Fruit fly (Drosophila melanogaster) whole organism, larva: ENCODE measurements around the gene Ugt37B1.

Experiments
- noc ChIP-seq: fragments of 200-800 bp; sonication (Bioruptor generic); optimal IDR thresholded peaks from 3 replicates; lab custom pipeline; 2019; ENCODE audit warnings: missing biosample characterization, mild to moderate bottlenecking, missing genetic modification characterization, moderate library complexity

Ugt37B1 gene

DNA sequence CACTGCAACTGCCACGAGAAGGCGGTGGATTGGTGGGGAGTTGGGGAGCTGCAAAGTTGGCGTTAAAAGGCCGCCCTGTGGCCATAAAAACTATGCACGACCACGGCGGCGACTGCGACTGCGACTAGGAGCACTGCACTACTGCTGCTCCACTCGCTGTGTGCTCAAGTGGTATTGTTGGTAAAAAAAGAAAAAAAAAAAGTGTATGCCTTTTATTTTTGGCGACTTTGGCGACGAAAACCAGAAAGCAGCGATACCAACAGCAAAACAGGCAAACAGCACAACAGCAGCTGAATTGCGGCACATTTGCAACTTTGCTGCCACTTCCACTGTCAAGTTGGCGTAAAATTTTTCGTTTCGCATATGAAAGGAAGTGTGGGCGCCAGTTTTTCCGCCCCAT, 46.5 kb downstream of the Ugt37B1 start:
- no peak for TF ChIP-seq noc

DNA sequence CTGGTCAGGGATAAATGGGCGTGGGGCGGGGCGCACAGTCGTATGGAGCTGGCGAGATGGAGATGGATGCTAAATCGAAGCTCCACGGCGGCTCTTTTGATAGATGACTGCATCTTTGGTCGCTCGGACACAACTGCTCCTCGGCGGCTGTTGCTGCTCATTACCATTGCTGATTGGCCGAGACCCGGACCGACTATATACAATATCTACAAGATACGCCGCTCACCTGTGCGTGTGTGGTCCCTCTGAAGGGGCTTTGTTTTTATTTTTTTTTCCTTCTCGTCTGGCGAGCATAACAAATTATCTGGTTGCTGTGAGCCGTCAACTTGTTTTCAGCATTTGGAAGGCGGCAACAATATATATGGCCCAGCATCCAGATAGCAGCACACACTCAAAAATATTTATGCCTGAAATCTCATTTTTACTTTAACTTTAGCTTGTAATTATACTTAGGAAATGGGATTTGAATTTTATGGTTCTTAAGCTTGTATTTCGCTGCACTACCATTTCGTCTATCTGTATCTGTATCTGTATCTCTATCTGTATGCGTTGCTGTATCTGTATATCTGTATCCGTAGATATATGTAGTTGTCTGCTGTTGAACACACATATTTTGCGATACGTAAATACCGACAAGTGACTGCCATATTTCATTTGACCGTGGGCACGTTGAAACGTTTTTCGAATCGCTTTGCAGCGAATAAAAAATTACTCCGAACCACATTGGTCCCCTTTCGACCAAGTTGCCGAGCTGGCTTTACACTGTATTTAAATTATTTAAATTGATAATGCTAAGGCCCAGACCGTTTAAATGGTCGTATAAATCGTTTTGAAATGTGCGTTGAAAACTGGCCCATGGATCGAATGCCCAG, 49.4 kb downstream of the Ugt37B1 start:
- no peak for TF ChIP-seq noc

DNA sequence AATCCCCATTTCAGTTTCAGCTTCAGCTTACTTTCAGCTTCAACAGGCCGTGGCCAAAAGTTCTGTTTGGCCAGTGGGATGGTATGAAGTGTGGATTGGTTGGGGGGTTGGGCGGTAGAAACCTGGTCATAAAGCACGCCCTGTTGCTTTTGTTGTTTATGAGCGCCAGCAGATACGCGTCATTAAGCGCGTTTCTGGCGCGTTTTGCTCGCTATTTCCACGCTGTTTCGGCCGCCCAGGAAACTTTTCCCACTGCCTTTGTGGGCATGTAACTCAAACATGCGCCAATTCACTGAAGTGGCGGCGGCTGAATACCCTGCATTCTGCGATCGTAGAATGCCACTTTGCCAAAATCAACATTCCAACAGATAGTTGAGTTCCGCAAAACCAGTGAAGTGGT, 51.1 kb downstream of the Ugt37B1 start:
- no peak for TF ChIP-seq noc
